Worm (Caenorhabditis elegans): Measurements from ENCODE around the gene tsp-2.
A peak's percentile ranks its signal among the peaks of the same experiment; 100 is the strongest.

Gene tsp-2

ce11 chrIII:8242809-8243208 is 5.1 kb upstream of the tsp-2 start, which contains the start of gene C02F5.12:
TSS of gene C02F5.12 (minus strand) at chrIII:8243029.
- TF ChIP-seq F37B4.10 (GFP tag; IDR thresholded peaks at IDR 0.05) (no peak), hsf-1 (GFP tag; IDR thresholded peaks at IDR 0.05) (peak; percentile 40; the same call in 1 of the 2 replicates), ekl-4 (GFP tag; IDR thresholded peaks at IDR 0.05) (peak; percentile 56), F33H1.4 (GFP tag; IDR thresholded peaks at IDR 0.05) (no peak), nhr-27 (tag; optimal IDR thresholded peaks at IDR 0.05) (no peak), sptf-2 (GFP tag; optimal IDR thresholded peaks at IDR 0.05) (no peak), nhr-80 (tag; optimal IDR thresholded peaks at IDR 0.05) (peak; percentile 46), ceh-58 (GFP tag; IDR thresholded peaks at IDR 0.05) (0 out of 2 replicates have a peak, but pooled peaks have one; percentile 51), tbp1 (GFP tag; optimal IDR thresholded peaks at IDR 0.05) (peak; percentile 25), let-526 (GFP tag; IDR thresholded peaks at IDR 0.05) (no peak), ceh-91 (GFP tag; IDR thresholded peaks at IDR 0.05) (no peak), cebp-1 (GFP tag; IDR thresholded peaks at IDR 0.05) (no peak), cebp-1 (tag; optimal IDR thresholded peaks at IDR 0.05) (peak; percentile 48), ztf-6 (GFP tag; IDR thresholded peaks at IDR 0.05) (no peak), lin-54 (GFP tag; optimal IDR thresholded peaks at IDR 0.05) (peak; percentile 61), rpc-1 (optimal IDR thresholded peaks at IDR 0.05) (no peak), rpc-1 (tag; optimal IDR thresholded peaks at IDR 0.05) (no peak), gei-17 (GFP tag; optimal IDR thresholded peaks at IDR 0.05) (no peak), ztf-26 (tag; optimal IDR thresholded peaks at IDR 0.05) (no peak), snpc-3.4 (tag; optimal IDR thresholded peaks at IDR 0.05) (peak; percentile 33), F39B2.1 (GFP tag; IDR thresholded peaks at IDR 0.05) (no peak), atf-7 (tag; optimal IDR thresholded peaks at IDR 0.05) (no peak), B0336.3 (GFP tag; IDR thresholded peaks at IDR 0.05) (peak; percentile 42; the same call in 1 of the 2 replicates), mcd-1 (GFP tag; IDR thresholded peaks at IDR 0.05) (peak; percentile 28; the same call in 1 of the 2 replicates), attf-3 (GFP tag; conservative IDR thresholded peaks at IDR 0.05) (0 out of 2 replicates have a peak, but pooled peaks have one; percentile 19), tlf-1 (GFP tag; optimal IDR thresholded peaks at IDR 0.05) (peak; percentile 35), attf-6 (GFP tag; IDR thresholded peaks at IDR 0.05) (no peak), efl-1 (GFP tag; optimal IDR thresholded peaks at IDR 0.05) (no peak), snpc-1.3 (tag; optimal IDR thresholded peaks at IDR 0.05; ENCODE audit: insufficient read depth) (no peak), attf-5 (GFP tag; optimal IDR thresholded peaks at IDR 0.05) (peak; percentile 16), ceh-40 (GFP tag; IDR thresholded peaks at IDR 0.05) (no peak), ztf-25 (GFP tag; IDR thresholded peaks at IDR 0.05) (no peak), mes-4 (tag; optimal IDR thresholded peaks at IDR 0.05) (no peak), F57C9.4 (tag; optimal IDR thresholded peaks at IDR 0.05) (no peak), lin-26 (GFP tag; IDR thresholded peaks at IDR 0.05) (no peak), Y67H2A.10 (GFP tag; conservative IDR thresholded peaks at IDR 0.05) (no peak), Y53G8AR.9 (GFP tag; conservative IDR thresholded peaks at IDR 0.05) (peak; percentile 69), lsy-27 (tag; optimal IDR thresholded peaks at IDR 0.05; ENCODE audit: borderline replicate concordance, insufficient read depth) (no peak), dpl-1 (GFP tag; optimal IDR thresholded peaks at IDR 0.05) (no peak), aptf-3 (GFP tag; IDR thresholded peaks at IDR 0.05) (no peak), madf-10 (tag; optimal IDR thresholded peaks at IDR 0.05) (no peak), hmg-1.2 (GFP tag; IDR thresholded peaks at IDR 0.05) (peak; percentile 38), lin-40 (tag; optimal IDR thresholded peaks at IDR 0.05) (no peak), ceh-27 (GFP tag; optimal IDR thresholded peaks at IDR 0.05) (no peak), nfya-2 (GFP tag; IDR thresholded peaks at IDR 0.05) (0 out of 2 replicates have a peak, but pooled peaks have one; percentile 69), somi-1 (GFP tag; optimal IDR thresholded peaks at IDR 0.05) (no peak), hrde-1 (tag; optimal IDR thresholded peaks at IDR 0.05; ENCODE audit: borderline replicate concordance) (no peak), madf-6 (GFP tag; IDR thresholded peaks at IDR 0.05) (peak; percentile 49; the same call in 1 of the 2 replicates), egl-18 (GFP tag; IDR thresholded peaks at IDR 0.05) (no peak), pbrm-1 (GFP tag; IDR thresholded peaks at IDR 0.05) (peak; percentile 26; the same call in 1 of the 2 replicates)

Data from whole organism, young adult.